Worm (Caenorhabditis elegans): Measurements from ENCODE around the gene F40G12.7.

DNA sequence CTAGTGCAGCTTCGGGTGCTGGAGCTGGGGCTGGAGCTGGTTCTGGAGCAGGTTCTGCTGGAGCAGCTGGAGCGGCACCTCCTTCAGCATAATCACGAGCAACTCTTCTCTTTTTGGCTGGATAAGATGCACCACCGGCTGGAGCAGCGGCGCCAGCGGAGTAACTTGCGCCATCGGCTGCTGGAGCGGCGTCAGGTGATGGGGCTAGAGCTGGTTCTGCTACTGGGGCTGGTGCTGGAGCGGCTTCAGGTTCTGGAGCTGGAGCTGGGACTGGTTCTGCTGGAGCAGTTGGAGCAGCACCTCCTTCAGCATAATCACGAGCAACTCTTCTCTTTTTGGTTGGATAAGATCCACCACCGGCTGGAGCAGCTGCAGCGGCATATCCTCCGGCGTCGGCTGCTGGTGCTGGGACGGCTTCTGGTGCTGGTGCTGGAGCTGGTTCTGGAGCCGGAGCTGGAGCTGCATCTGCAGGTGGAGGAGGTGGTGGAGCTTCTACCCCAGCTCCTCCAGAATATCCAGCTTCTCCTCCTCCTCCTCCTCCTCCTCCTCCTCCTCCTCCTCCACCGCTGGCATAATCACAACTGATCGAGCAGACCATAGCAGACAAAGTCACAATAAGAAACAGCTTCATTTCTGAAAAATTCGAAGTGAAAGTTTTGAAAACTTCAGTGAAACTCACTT, 44.9 kb downstream of the F40G12.7 start, which contains the start of gene F47B8.13:
- TF ChIP-seq snpc-4 (GFP tag; optimal IDR thresholded peaks at IDR 0.05), result no peak
- TF ChIP-seq snpc-4 (tag; optimal IDR thresholded peaks at IDR 0.05), result no peak
- no peak for TF ChIP-seq lag-1 (GFP tag; IDR thresholded peaks at IDR 0.05)
- no peak for TF ChIP-seq pha-4 (tag; optimal IDR thresholded peaks at IDR 0.05)
- TF ChIP-seq F37B4.10 (GFP tag; IDR thresholded peaks at IDR 0.05), result no peak
